Worm (Caenorhabditis elegans): Measurements from ENCODE around the gene apc-17.

DNA sequence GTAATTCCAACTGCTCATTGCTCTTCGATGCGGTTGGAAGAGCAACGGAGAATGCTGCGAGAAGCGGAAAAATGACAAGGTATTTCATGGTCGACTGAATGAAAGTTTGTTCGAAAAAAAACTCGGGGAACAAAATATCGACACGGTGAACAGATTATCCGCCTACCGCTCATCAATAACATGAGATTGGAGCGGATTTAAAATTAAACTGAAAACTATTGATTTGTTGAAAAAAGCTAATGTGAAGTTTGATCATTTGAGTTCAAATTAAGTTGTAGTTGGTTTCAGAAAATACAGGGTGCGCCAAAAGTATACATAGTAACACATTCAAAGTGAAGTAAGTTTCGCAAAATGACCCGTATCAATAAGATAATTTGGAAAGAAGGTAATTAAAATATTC lies 32.2 kb downstream of the apc-17 start, which contains the start of gene F40F8.4:
- TF ChIP-seq zag-1 (tag; optimal IDR thresholded peaks at IDR 0.05): no peak
- TF ChIP-seq pha-4 (tag; optimal IDR thresholded peaks at IDR 0.05): no peak
- TF ChIP-seq pqm-1 (tag; optimal IDR thresholded peaks at IDR 0.05): no peak
- TF ChIP-seq hmg-11 (tag; optimal IDR thresholded peaks at IDR 0.05): no peak
- TF ChIP-seq fos-1 (tag; optimal IDR thresholded peaks at IDR 0.05): no peak
- TF ChIP-seq skn-1 (tag; optimal IDR thresholded peaks at IDR 0.05): no peak
- no peak for TF ChIP-seq jun-1 (tag; optimal IDR thresholded peaks at IDR 0.05)
- TF ChIP-seq nhr-28 (tag; optimal IDR thresholded peaks at IDR 0.05): no peak
- TF ChIP-seq unc-62 (GFP tag; optimal IDR thresholded peaks at IDR 0.05): no peak
- no peak for TF ChIP-seq daf-12 (tag; optimal IDR thresholded peaks at IDR 0.05)

All from whole organism, L3 larva.